Worm (Caenorhabditis elegans) whole organism, L1 larva: ENCODE measurements around the gene C27H6.8.
A peak's percentile ranks its signal among the peaks of the same experiment; 100 is the strongest.

Experiments
- ceh-82 ChIP-seq, 3 experiments: fragments of 150-350 bp in 1 of 3; sonication (generic microtip) in 2 of 3; optimal IDR thresholded peaks; 2 replicates each; lab custom pipeline; 2014 to 2017; ENCODE audit warnings: missing biosample characterization in 3 of 3, missing genetic modification characterization in 3 of 3
- egl-27 ChIP-seq, 2 experiments: fragments of 150-350 bp in 1 of 2; sonication (generic microtip); optimal IDR thresholded peaks; 3 replicates each; lab custom pipeline; 2017 to 2018; ENCODE audit warnings: missing biosample characterization in 2 of 2, missing genetic modification characterization in 2 of 2, missing genetic modification reagents in 2 of 2
- elt-3 ChIP-seq, 6 experiments: fragments of 150-350 bp in 1 of 6; sonication (generic microtip); optimal IDR thresholded peaks; 2 replicates each; lab custom pipeline; 2017 to 2018; ENCODE audit warnings: missing biosample characterization in 6 of 6, missing genetic modification characterization in 6 of 6, inconsistent platforms in 1 of 6
- fkh-8 ChIP-seq: sonication (generic microtip); optimal IDR thresholded peaks from 2 replicates; lab custom pipeline; 2016; ENCODE audit warnings: mild to moderate bottlenecking, missing genetic modification characterization, missing compliant biosample characterization
- nhr-11 ChIP-seq: fragments of 150-350 bp; optimal IDR thresholded peaks from 2 replicates; lab custom pipeline; 2014; ENCODE audit warnings: missing biosample characterization, missing genetic modification characterization
- nhr-19 ChIP-seq: fragments of 200-800 bp; sonication (Bioruptor generic); conservative IDR thresholded peaks from 2 replicates; pipeline ENCODE4 v1.3.6; 2022; ENCODE audit warnings: missing genetic modification characterization, missing compliant biosample characterization
- pqm-1 ChIP-seq: sonication (generic microtip); optimal IDR thresholded peaks from 3 replicates; lab custom pipeline; 2017; ENCODE audit warnings: missing biosample characterization, missing genetic modification characterization

ce11 chrV:10002720-10003119, 15.1 kb upstream of the C27H6.8 start:
- TF ChIP-seq nhr-11 (tag; lab: Kevin White, UChicago) (no peak), nhr-19 (GFP tag; lab: Robert Waterston, UW) (no peak), egl-27 (tag; optimal IDR thresholded peaks at IDR 0.05; lab: Kevin White, UChicago) (no peak), pqm-1 (no peak), ceh-82 (tag; optimal IDR thresholded peaks at IDR 0.05; lab: Kevin White, UChicago) (no peak), fkh-8 (tag; lab: Kevin White, UChicago) (no peak), elt-3 (tag; optimal IDR thresholded peaks at IDR 0.05; lab: Kevin White, UChicago) (peak in 1 of 6 experiments; percentile 16)
